Worm (Caenorhabditis elegans) whole organism, late embryonic: ENCODE results near the gene C52B9.4.

Experiments used
- K09A11.1 ChIP-seq: sonication (generic microtip); optimal IDR thresholded peaks from 2 replicates; lab custom pipeline; 2017; ENCODE audit warnings: antibody characterized with exemption, mild to moderate bottlenecking, missing genetic modification characterization, missing compliant biosample characterization; ENCODE audit not compliant: insufficient read depth
- ama-1 ChIP-seq: fragments of 150-350 bp; optimal IDR thresholded peaks from 2 replicates; lab custom pipeline; 2014
- ceh-18 ChIP-seq: sonication (generic microtip); optimal IDR thresholded peaks from 2 replicates; lab custom pipeline; 2016; ENCODE audit warnings: missing genetic modification characterization, missing compliant biosample characterization
- ceh-19 ChIP-seq: fragments of 200-800 bp; sonication (Bioruptor generic); optimal IDR thresholded peaks from 2 replicates; lab custom pipeline; 2018; ENCODE audit warnings: mild to moderate bottlenecking, missing genetic modification characterization, missing compliant biosample characterization
- hlh-30 ChIP-seq: sonication (generic microtip); optimal IDR thresholded peaks from 2 replicates; lab custom pipeline; 2017; ENCODE audit warnings: antibody characterized with exemption, missing genetic modification characterization, missing compliant biosample characterization; ENCODE audit not compliant: insufficient read depth
- madf-2 ChIP-seq: sonication (generic microtip); optimal IDR thresholded peaks from 2 replicates; lab custom pipeline; 2017; ENCODE audit warnings: missing genetic modification characterization, missing compliant biosample characterization
- nhr-11 ChIP-seq: fragments of 150-350 bp; optimal IDR thresholded peaks from 2 replicates; lab custom pipeline; 2014; ENCODE audit warnings: missing biosample characterization, missing genetic modification characterization
- pqm-1 ChIP-seq: sonication (generic microtip); optimal IDR thresholded peaks from 2 replicates; lab custom pipeline; 2016; ENCODE audit warnings: missing genetic modification characterization, missing compliant biosample characterization
- sox-4 ChIP-seq: sonication (generic microtip); optimal IDR thresholded peaks from 2 replicates; lab custom pipeline; 2017; ENCODE audit warnings: mild to moderate bottlenecking, missing genetic modification characterization, inconsistent platforms, missing compliant biosample characterization
- unc-42 ChIP-seq: sonication (generic microtip); optimal IDR thresholded peaks from 2 replicates; lab custom pipeline; 2016; ENCODE audit warnings: missing genotype, missing genetic modification characterization, missing compliant biosample characterization

DNA sequence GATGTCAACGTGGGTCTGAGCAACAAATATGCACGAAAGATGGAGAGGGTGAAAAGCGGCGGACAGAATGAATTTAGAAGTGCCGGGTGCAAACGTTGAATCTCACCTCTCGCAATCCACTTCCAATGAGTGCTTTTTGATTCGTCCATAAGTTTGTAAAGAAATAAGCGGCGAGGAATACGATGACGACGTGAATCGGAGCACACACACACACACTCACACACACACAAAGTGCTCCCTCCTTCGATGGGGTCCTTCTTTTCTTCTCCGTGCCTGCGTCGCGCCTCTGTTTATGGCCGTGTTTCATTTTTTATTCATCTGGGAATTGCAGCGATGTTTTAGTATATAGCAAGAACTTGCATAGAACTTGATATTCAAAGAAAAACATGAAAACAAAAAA lies 37.0 kb downstream of the C52B9.4 start, which contains the start of gene paf-2:
- TF ChIP-seq ama-1, result no peak
- TF ChIP-seq madf-2 (tag; lab: Kevin White, UChicago), result no peak
- TF ChIP-seq nhr-11 (tag; lab: Kevin White, UChicago), result no peak
- no peak for TF ChIP-seq ceh-18 (tag; lab: Kevin White, UChicago)
- TF ChIP-seq pqm-1 (tag; lab: Kevin White, UChicago), result no peak
- no peak for TF ChIP-seq ceh-19 (GFP tag; lab: Kevin White, UChicago)
- TF ChIP-seq sox-4 (tag; lab: Kevin White, UChicago), result no peak
- TF ChIP-seq hlh-30 (tag; lab: Kevin White, UChicago), result no peak
- no peak for TF ChIP-seq K09A11.1 (tag; lab: Kevin White, UChicago)
- TF ChIP-seq unc-42 (tag; lab: Kevin White, UChicago), result no peak
